Worm (Caenorhabditis elegans) whole organism, mixed stage, embryonic: ENCODE data around the gene C16D9.4.

Experiments
- M03D4.4 ChIP-seq: sonication (generic microtip); optimal IDR thresholded peaks from 2 replicates; lab custom pipeline; 2017; ENCODE audit warnings: mild to moderate bottlenecking, missing genetic modification characterization, missing compliant biosample characterization
- blmp-1 ChIP-seq: fragments of 150-350 bp; optimal IDR thresholded peaks from 2 replicates; lab custom pipeline; 2014; ENCODE audit warnings: missing biosample characterization, missing genetic modification characterization
- ceh-39 ChIP-seq: fragments of 150-350 bp; optimal IDR thresholded peaks from 2 replicates; lab custom pipeline; 2014; ENCODE audit warnings: missing biosample characterization, missing genetic modification characterization
- ces-1 ChIP-seq: fragments of 150-350 bp; optimal IDR thresholded peaks from 2 replicates; lab custom pipeline; 2014; ENCODE audit warnings: missing biosample characterization, missing genetic modification reagents, missing genetic modification characterization
- drap-1 ChIP-seq: fragments of 200-800 bp; sonication (Bioruptor generic); optimal IDR thresholded peaks from 3 replicates; lab custom pipeline; 2018; ENCODE audit warnings: mild to moderate bottlenecking, missing genetic modification characterization, missing compliant biosample characterization
- flh-1 ChIP-seq: fragments of 200-800 bp; sonication (Bioruptor generic); optimal IDR thresholded peaks from 2 replicates; lab custom pipeline; 2018; ENCODE audit warnings: mild to moderate bottlenecking, missing genetic modification characterization, moderate library complexity, missing compliant biosample characterization
- ham-2 ChIP-seq: fragments of 200-800 bp; sonication (Bioruptor generic); optimal IDR thresholded peaks from 2 replicates; lab custom pipeline; 2018; ENCODE audit warnings: mild to moderate bottlenecking, missing genetic modification characterization, missing compliant biosample characterization
- hlh-1 ChIP-seq: fragments of 150-350 bp; optimal IDR thresholded peaks from 2 replicates; lab custom pipeline; 2014; ENCODE audit warnings: missing biosample characterization, missing genetic modification reagents, missing genetic modification characterization
- lin-13 ChIP-seq: fragments of 150-350 bp; optimal IDR thresholded peaks from 2 replicates; lab custom pipeline; 2014; ENCODE audit warnings: missing biosample characterization, missing genetic modification characterization
- lin-32 ChIP-seq: fragments of 200-800 bp; sonication (Bioruptor generic); optimal IDR thresholded peaks from 2 replicates; lab custom pipeline; 2018; ENCODE audit warnings: mild to moderate bottlenecking, missing genetic modification characterization, missing compliant biosample characterization
- mab-5 ChIP-seq: fragments of 150-350 bp; optimal IDR thresholded peaks from 2 replicates; lab custom pipeline; 2014; ENCODE audit warnings: missing biosample characterization, missing genetic modification characterization
- mep-1 ChIP-seq: fragments of 150-350 bp; optimal IDR thresholded peaks from 2 replicates; lab custom pipeline; 2017; ENCODE audit warnings: missing biosample characterization, missing genetic modification reagents, missing genetic modification characterization, inconsistent platforms
- mls-2 ChIP-seq: sonication (generic microtip); optimal IDR thresholded peaks from 2 replicates; lab custom pipeline; 2016; ENCODE audit warnings: mild to moderate bottlenecking, missing genetic modification characterization, moderate library complexity, missing compliant biosample characterization
- nhr-12 ChIP-seq: fragments of 150-350 bp; optimal IDR thresholded peaks from 2 replicates; lab custom pipeline; 2014; ENCODE audit warnings: missing biosample characterization, missing genetic modification characterization
- nhr-2 ChIP-seq: fragments of 150-350 bp; optimal IDR thresholded peaks from 2 replicates; lab custom pipeline; 2014; ENCODE audit warnings: missing biosample characterization, missing genetic modification characterization
- nhr-237 ChIP-seq: fragments of 150-350 bp; optimal IDR thresholded peaks from 2 replicates; lab custom pipeline; 2014; ENCODE audit warnings: missing biosample characterization, missing genetic modification characterization
- nhr-28 ChIP-seq: fragments of 150-350 bp; optimal IDR thresholded peaks from 2 replicates; lab custom pipeline; 2014; ENCODE audit warnings: missing biosample characterization, missing genetic modification characterization
- sem-2 ChIP-seq: fragments of 200-800 bp; sonication (Bioruptor generic); optimal IDR thresholded peaks from 2 replicates; lab custom pipeline; 2018; ENCODE audit warnings: mild to moderate bottlenecking, missing genetic modification characterization, missing compliant biosample characterization
- sptf-1 ChIP-seq: sonication (generic microtip); optimal IDR thresholded peaks from 2 replicates; lab custom pipeline; 2017; ENCODE audit warnings: mild to moderate bottlenecking, missing genetic modification characterization, moderate library complexity, missing compliant biosample characterization
- tbx-8 ChIP-seq: fragments of 200-800 bp; sonication (Bioruptor generic); optimal IDR thresholded peaks from 2 replicates; lab custom pipeline; 2018; ENCODE audit warnings: mild to moderate bottlenecking, missing genetic modification characterization, moderate library complexity, missing compliant biosample characterization
- unc-120 ChIP-seq: sonication (generic microtip); optimal IDR thresholded peaks from 2 replicates; lab custom pipeline; 2017; ENCODE audit warnings: missing genetic modification characterization, missing compliant biosample characterization; ENCODE audit not compliant: poor library complexity, severe bottlenecking
- unc-39 ChIP-seq: fragments of 150-350 bp; optimal IDR thresholded peaks from 2 replicates; lab custom pipeline; 2014; ENCODE audit warnings: missing biosample characterization, missing genetic modification characterization
- unc-62 ChIP-seq: fragments of 150-350 bp; optimal IDR thresholded peaks from 2 replicates; lab custom pipeline; 2014; ENCODE audit warnings: missing biosample characterization, missing genetic modification reagents, missing genetic modification characterization
- zip-8 ChIP-seq: fragments of 150-350 bp; optimal IDR thresholded peaks from 2 replicates; lab custom pipeline; 2014; ENCODE audit warnings: missing biosample characterization, missing genetic modification characterization
- ztf-11 ChIP-seq: fragments of 150-350 bp; optimal IDR thresholded peaks from 2 replicates; lab custom pipeline; 2014; ENCODE audit warnings: missing biosample characterization, missing genetic modification characterization

C16D9.4 gene

DNA sequence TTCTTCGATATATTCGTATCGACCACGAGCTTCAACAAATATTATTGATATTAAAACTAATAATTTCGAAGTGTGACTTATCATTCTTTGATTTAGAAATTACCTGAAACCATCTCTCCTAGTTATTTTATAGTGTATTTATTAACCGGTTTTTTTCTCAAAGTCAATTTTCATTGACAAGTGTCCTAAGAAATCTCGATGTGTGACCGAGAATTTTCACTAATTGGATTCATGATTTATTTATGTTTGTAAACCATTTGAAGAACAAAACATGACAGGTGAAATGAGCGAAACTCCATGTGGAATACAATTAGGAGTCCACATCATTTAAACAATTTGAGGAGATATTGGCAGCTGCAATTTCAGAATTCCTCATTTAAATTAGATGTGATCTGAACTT is 20.8 kb upstream of the C16D9.4 start, which contains the start of gene C16D9.8:
TSS of gene C16D9.8 (minus strand) at position 101 of the 400 bp plus-strand sequence.
- TF ChIP-seq unc-120 (tag; lab: Kevin White, UChicago) (no peak), nhr-2 (tag; lab: Kevin White, UChicago) (no peak), M03D4.4 (tag; lab: Kevin White, UChicago) (no peak), flh-1 (GFP tag; lab: Kevin White, UChicago) (no peak), blmp-1 (tag; lab: Kevin White, UChicago) (no peak), unc-39 (tag; lab: Kevin White, UChicago) (no peak), sem-2 (GFP tag; lab: Kevin White, UChicago) (no peak), tbx-8 (no peak), nhr-12 (tag; lab: Kevin White, UChicago) (no peak), mls-2 (tag; lab: Kevin White, UChicago) (no peak), nhr-28 (tag; lab: Kevin White, UChicago) (no peak), sptf-1 (tag; lab: Kevin White, UChicago) (no peak)
- TF ChIP-seq, all 35 proteins: peak for 0

DNA sequence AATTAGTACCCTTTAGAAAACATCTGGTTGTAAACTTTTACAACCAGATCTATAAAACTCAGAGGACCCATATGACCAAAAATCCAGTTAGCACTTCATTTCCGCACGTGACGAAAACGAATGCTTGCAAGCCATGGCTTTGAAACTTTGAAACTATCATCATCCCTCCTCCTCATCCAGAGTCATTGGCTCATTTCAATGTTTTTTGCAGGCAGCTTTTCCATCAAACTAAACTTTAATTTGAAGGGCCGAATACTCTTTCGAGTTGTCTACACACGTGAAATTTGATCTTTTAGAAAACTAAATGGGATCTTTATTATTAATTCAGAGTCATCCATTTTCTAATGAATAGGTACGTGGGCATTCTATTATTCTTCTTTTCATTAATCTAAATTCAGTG is 19.5 kb upstream of the C16D9.4 start:
- TF ChIP-seq unc-120 (tag; lab: Kevin White, UChicago) = no peak
- TF ChIP-seq nhr-28 (tag; lab: Kevin White, UChicago) = no peak
- TF ChIP-seq sptf-1 (tag; lab: Kevin White, UChicago) = no peak
- no peak for TF ChIP-seq lin-32 (GFP tag; lab: Kevin White, UChicago)
- no peak for TF ChIP-seq nhr-237

DNA sequence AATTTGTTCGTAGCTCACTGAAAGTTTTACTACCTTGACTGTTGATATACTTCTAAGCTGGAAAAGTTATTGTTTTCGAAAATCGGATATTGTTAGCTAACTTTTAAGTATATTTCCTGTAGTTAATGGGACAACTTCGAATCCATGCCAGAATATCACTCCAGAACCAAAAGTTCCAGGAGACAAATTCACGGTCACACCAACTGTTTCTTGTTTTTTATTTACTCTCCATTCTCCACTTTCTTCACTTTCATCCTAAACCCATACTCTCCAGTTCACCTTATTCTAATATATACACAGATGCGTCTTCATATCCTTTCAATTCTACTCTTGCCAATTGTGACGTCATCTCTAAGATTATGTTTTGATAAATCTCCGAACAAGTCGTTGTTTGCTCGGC is 16.3 kb upstream of the C16D9.4 start, which contains the start of gene C16D9.1:
TSS of gene C16D9.1 (plus strand) at position 301 of the 400 bp plus-strand sequence.
- no peak for TF ChIP-seq ces-1 (GFP tag; lab: Kevin White, UChicago)
- no peak for TF ChIP-seq ztf-11 (tag; lab: Kevin White, UChicago)
- no peak for TF ChIP-seq unc-120 (tag; lab: Kevin White, UChicago)
- TF ChIP-seq M03D4.4 (tag; lab: Kevin White, UChicago) = no peak
- TF ChIP-seq drap-1 (GFP tag; lab: Kevin White, UChicago) = no peak
- no peak for TF ChIP-seq ceh-39 (tag; lab: Kevin White, UChicago)
- TF ChIP-seq mep-1 (tag; lab: Kevin White, UChicago) = no peak
- no peak for TF ChIP-seq hlh-1 (tag; lab: Kevin White, UChicago)
- no peak for TF ChIP-seq flh-1 (GFP tag; lab: Kevin White, UChicago)
- TF ChIP-seq sem-2 (GFP tag; lab: Kevin White, UChicago) = no peak
- TF ChIP-seq lin-13 (tag; lab: Kevin White, UChicago) = no peak

DNA sequence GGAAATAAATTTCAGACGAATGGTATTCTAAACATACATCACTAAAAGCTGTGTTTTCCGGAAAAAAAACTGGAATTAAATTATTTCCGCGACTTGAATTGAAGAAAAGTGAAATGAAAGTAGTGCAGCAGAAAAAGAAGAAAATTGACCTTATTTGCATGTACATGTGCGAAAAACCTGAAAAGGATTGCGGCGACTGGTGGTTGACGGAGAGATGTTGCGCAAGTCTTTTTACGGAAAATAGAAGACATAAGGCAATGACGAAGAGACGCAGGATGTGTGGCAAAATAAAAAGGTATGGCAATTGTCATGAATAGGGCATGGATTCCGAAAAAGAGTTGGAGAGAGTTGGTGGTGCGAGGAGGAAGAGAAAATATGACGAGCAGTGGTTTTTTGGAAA is 12.3 kb upstream of the C16D9.4 start:
- TF ChIP-seq zip-8 (tag; lab: Kevin White, UChicago) (peak; percentile 74), blmp-1 (tag; lab: Kevin White, UChicago) (peak; percentile 50), M03D4.4 (tag; lab: Kevin White, UChicago) (no peak), mep-1 (tag; lab: Kevin White, UChicago) (no peak)

DNA sequence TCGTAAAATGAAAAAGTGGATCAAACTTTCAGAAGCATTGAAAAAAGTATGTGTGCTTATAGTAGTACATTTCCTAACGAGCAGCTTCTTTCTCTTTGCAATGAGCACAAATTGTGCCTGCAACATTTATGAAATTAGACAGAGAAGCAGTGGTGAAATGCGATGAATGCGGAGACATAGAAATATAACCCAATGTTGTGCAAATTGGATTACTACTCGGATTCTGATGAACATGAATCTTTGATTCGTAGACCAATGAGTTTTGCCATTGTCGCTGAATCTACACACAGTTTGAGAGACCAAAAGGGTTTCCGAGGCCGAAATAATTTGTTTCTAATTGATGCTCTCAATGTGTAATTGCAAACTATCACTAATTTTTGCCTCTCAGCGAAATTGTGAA is 11.2 kb upstream of the C16D9.4 start:
- TF ChIP-seq ztf-11 (tag; lab: Kevin White, UChicago) (no peak), ces-1 (GFP tag; lab: Kevin White, UChicago) (peak; percentile 99), tbx-8 (no peak), mep-1 (tag; lab: Kevin White, UChicago) (no peak), nhr-237 (no peak), zip-8 (tag; lab: Kevin White, UChicago) (no peak)
- TF ChIP-seq, all 35 proteins: peak for 1

DNA sequence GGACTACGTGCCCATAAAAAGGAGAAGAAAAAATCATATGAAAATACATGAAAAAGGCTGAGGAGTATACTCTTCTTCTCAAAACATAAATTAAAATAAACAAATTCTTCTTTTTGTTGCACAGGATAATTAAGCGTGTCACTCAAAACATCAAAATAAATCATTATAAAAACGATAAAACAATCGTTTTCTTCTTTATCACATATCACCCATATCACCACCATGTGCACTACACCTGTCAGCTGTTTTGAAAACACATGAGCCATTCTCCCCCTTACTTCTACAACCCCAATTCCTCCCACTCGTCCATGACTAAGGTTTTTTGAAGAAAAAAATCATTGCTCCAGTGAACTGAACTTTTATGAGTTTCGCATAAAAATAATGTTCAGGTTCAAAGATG is 9.8 kb upstream of the C16D9.4 start:
- TF ChIP-seq mab-5 (tag; lab: Kevin White, UChicago) (peak; percentile 53), unc-62 (GFP tag; lab: Kevin White, UChicago) (peak; percentile 84), hlh-1 (tag; lab: Kevin White, UChicago) (peak; percentile 15), flh-1 (GFP tag; lab: Kevin White, UChicago) (no peak)

DNA sequence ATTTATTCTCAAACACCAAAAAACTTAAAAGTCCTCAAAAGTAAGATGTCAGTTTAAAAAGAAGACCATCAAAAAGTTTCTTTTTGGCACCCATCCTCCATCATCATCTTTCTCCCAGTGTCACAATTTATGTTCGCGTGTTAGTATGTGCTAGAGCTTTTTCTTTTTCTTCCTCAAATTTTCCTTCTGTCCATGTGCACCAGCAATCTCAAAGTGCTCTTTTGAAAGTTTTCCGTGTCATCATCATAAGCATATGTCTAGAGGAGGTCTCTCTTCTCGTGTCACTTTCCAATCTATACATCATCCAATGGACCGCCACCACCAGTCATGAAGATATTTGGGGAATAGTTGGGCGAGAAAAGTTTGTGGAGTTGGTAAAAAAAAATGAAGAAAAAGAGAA is 8.4 kb upstream of the C16D9.4 start:
- no peak for TF ChIP-seq ham-2 (GFP tag; lab: Kevin White, UChicago)
- no peak for TF ChIP-seq tbx-8
- TF ChIP-seq, all 35 proteins: peak for 0
